ENCODE assay signal across 4 fruit fly cellular contexts in genomic region chr2L:18352808-18353207, dm6.
TF ChIP-seq lines count a peak whose summit lies in the region.

No protein-coding gene starts in this region.

- no peak for TF ChIP-seq CTCF in whole organism, embryonic (GFP tag; optimal IDR thresholded peaks at IDR 0.05; lab: Kevin White, UChicago)

TF ChIP-seq in whole organism, embryonic, 481 proteins besides CTCF, POLR2A, EP300 and RAD21:
- no peak for TF ChIP-seq CG1529 (GFP tag; optimal IDR thresholded peaks at IDR 0.05; lab: Kevin White, UChicago)
- no peak for TF ChIP-seq Bgb (GFP tag; IDR thresholded peaks at IDR 0.05; lab: Robert Waterston, UW; ENCODE audit: partially characterized antibody)
- TF ChIP-seq CG16863 (GFP tag; optimal IDR thresholded peaks at IDR 0.05; lab: Kevin White, UChicago): no peak
- peak; percentile 17 for TF ChIP-seq CG11504 (tag; optimal IDR thresholded peaks at IDR 0.05; lab: Kevin White, UChicago)
- TF ChIP-seq dmrt99B (tag; optimal IDR thresholded peaks at IDR 0.05; lab: Kevin White, UChicago): peak; percentile 9
- no peak for TF ChIP-seq Tbp (GFP tag; optimal IDR thresholded peaks at IDR 0.05; lab: Kevin White, UChicago)
- TF ChIP-seq pho (GFP tag; optimal IDR thresholded peaks at IDR 0.05; lab: Kevin White, UChicago): no peak
- TF ChIP-seq bsh (GFP tag; optimal IDR thresholded peaks at IDR 0.05; lab: Kevin White, UChicago): peak in 1 of 2 experiments; percentile 29
- TF ChIP-seq gem (tag; optimal IDR thresholded peaks at IDR 0.05; lab: Kevin White, UChicago): peak; percentile 30
- TF ChIP-seq CG18262 (tag; optimal IDR thresholded peaks at IDR 0.05; lab: Kevin White, UChicago): peak; percentile 19
- peak; percentile 18 for TF ChIP-seq nom (GFP tag; optimal IDR thresholded peaks at IDR 0.05; lab: Kevin White, UChicago)
- TF ChIP-seq Hr78 (GFP tag; optimal IDR thresholded peaks at IDR 0.05; lab: Kevin White, UChicago): no peak
- TF ChIP-seq HmgZ (tag; optimal IDR thresholded peaks at IDR 0.05; lab: Kevin White, UChicago): no peak

TF ChIP-seq in whole organism, prepupa, 60 proteins besides CTCF, POLR2A, EP300 and RAD21 (continues in another document):
- TF ChIP-seq CG8632 (GFP tag; optimal IDR thresholded peaks at IDR 0.05; lab: Kevin White, UChicago) (peak; percentile 63), Eip78C (GFP tag; lab: Kevin White, UChicago) (peak; percentile 95), OdsH (GFP tag; optimal IDR thresholded peaks at IDR 0.05; lab: Kevin White, UChicago) (peak; percentile 70), CG10631 (GFP tag; optimal IDR thresholded peaks at IDR 0.05; lab: Kevin White, UChicago) (peak; percentile 78), CG34406 (GFP tag; optimal IDR thresholded peaks at IDR 0.05; lab: Kevin White, UChicago) (peak; percentile 71), CG8119 (GFP tag; IDR thresholded peaks at IDR 0.05; lab: Robert Waterston, UW) (peak; percentile 68), Hr4 (GFP tag; optimal IDR thresholded peaks at IDR 0.05; lab: Kevin White, UChicago) (peak; percentile 31), CG6808 (GFP tag; optimal IDR thresholded peaks at IDR 0.05; lab: Kevin White, UChicago) (peak; percentile 66), CG6792 (GFP tag; optimal IDR thresholded peaks at IDR 0.05; lab: Kevin White, UChicago) (peak; percentile 62), CG6163 (GFP tag; IDR thresholded peaks at IDR 0.05; lab: Robert Waterston, UW) (no peak), Hr39 (GFP tag; optimal IDR thresholded peaks at IDR 0.05; lab: Kevin White, UChicago) (peak; percentile 45), CG6854 (GFP tag; optimal IDR thresholded peaks at IDR 0.05; lab: Kevin White, UChicago) (no peak), Lpt (GFP tag; optimal IDR thresholded peaks at IDR 0.05; lab: Kevin White, UChicago) (peak; percentile 30), CG11294 (GFP tag; IDR thresholded peaks at IDR 0.05; lab: Robert Waterston, UW) (no peak), esn (GFP tag; optimal IDR thresholded peaks at IDR 0.05; lab: Kevin White, UChicago) (peak; percentile 70), Met (GFP tag; optimal IDR thresholded peaks at IDR 0.05; lab: Kevin White, UChicago) (peak; percentile 62), Eip93F (GFP tag; optimal IDR thresholded peaks at IDR 0.05; lab: Kevin White, UChicago) (no peak), CG32006 (GFP tag; optimal IDR thresholded peaks at IDR 0.05; lab: Kevin White, UChicago) (peak; percentile 68), CG6276 (GFP tag; optimal IDR thresholded peaks at IDR 0.05; lab: Kevin White, UChicago) (peak; percentile 9), Sox102F (GFP tag; optimal IDR thresholded peaks at IDR 0.05; lab: Kevin White, UChicago) (peak; percentile 45), Smox (GFP tag; optimal IDR thresholded peaks at IDR 0.05; lab: Kevin White, UChicago) (peak; percentile 65), CG16779 (tag; optimal IDR thresholded peaks at IDR 0.05; lab: Kevin White, UChicago) (peak; percentile 21), lz (GFP tag; optimal IDR thresholded peaks at IDR 0.05; lab: Kevin White, UChicago) (peak; percentile 61), Sox15 (GFP tag; optimal IDR thresholded peaks at IDR 0.05; lab: Kevin White, UChicago) (peak; percentile 21), vri (GFP tag; optimal IDR thresholded peaks at IDR 0.05; lab: Kevin White, UChicago) (no peak), Hr38 (GFP tag; optimal IDR thresholded peaks at IDR 0.05; lab: Kevin White, UChicago) (no peak), spab (GFP tag; optimal IDR thresholded peaks at IDR 0.05; lab: Kevin White, UChicago) (peak; percentile 74)

TF ChIP-seq in whole organism, pupa, 21 proteins besides CTCF, POLR2A, EP300 and RAD21:
- peak; percentile 37 for TF ChIP-seq gl (tag; optimal IDR thresholded peaks at IDR 0.05; lab: Kevin White, UChicago)
- TF ChIP-seq CG32121 (GFP tag; IDR thresholded peaks at IDR 0.05; lab: Robert Waterston, UW): no peak
- TF ChIP-seq rn (GFP tag; IDR thresholded peaks at IDR 0.05; lab: Robert Waterston, UW): no peak
- peak; percentile 88 for TF ChIP-seq CG8159 (tag; optimal IDR thresholded peaks at IDR 0.05; lab: Kevin White, UChicago)
- peak; percentile 83 for TF ChIP-seq CG9948 (tag; optimal IDR thresholded peaks at IDR 0.05; lab: Kevin White, UChicago)
- TF ChIP-seq Pif1A (GFP tag; optimal IDR thresholded peaks at IDR 0.05; lab: Kevin White, UChicago): peak; percentile 59
- TF ChIP-seq Ets98B (GFP tag; IDR thresholded peaks at IDR 0.05; lab: Robert Waterston, UW): no peak
- TF ChIP-seq CG17806 (tag; optimal IDR thresholded peaks at IDR 0.05; lab: Kevin White, UChicago): peak; percentile 80
- peak; percentile 52 for TF ChIP-seq Snoo (tag; optimal IDR thresholded peaks at IDR 0.05; lab: Kevin White, UChicago)
- no peak for TF ChIP-seq EcR (GFP tag; optimal IDR thresholded peaks at IDR 0.05; lab: Kevin White, UChicago)
- TF ChIP-seq CG34367 (tag; optimal IDR thresholded peaks at IDR 0.05; lab: Kevin White, UChicago): peak; percentile 71
- no peak for TF ChIP-seq fd96Ca (GFP tag; IDR thresholded peaks at IDR 0.05; lab: Robert Waterston, UW)
- peak; percentile 40 for TF ChIP-seq D1 (tag; optimal IDR thresholded peaks at IDR 0.05; lab: Kevin White, UChicago)
- TF ChIP-seq Pif1B (GFP tag; optimal IDR thresholded peaks at IDR 0.05; lab: Kevin White, UChicago): peak; percentile 67
- TF ChIP-seq CG15710 (tag; optimal IDR thresholded peaks at IDR 0.05; lab: Kevin White, UChicago): peak; percentile 79
- peak; percentile 67 for TF ChIP-seq CG8301 (tag; optimal IDR thresholded peaks at IDR 0.05; lab: Kevin White, UChicago)
- peak; percentile 79 for TF ChIP-seq CG14655 (GFP tag; optimal IDR thresholded peaks at IDR 0.05; lab: Kevin White, UChicago)
TF ChIP-seq in whole organism, pupa: peak in this region for 12.

TF ChIP-seq in whole organism, wandering third instar larva, 38 proteins besides CTCF, POLR2A, EP300 and RAD21:
- TF ChIP-seq h (GFP tag; optimal IDR thresholded peaks at IDR 0.05; lab: Kevin White, UChicago) (peak; percentile 59), Jra (GFP tag; optimal IDR thresholded peaks at IDR 0.05; lab: Kevin White, UChicago) (no peak), CG32264 (GFP tag; optimal IDR thresholded peaks at IDR 0.05; lab: Kevin White, UChicago) (no peak), dsf (GFP tag; optimal IDR thresholded peaks at IDR 0.05; lab: Kevin White, UChicago; ENCODE audit: borderline replicate concordance) (no peak), brk (GFP tag; optimal IDR thresholded peaks at IDR 0.05; lab: Kevin White, UChicago) (no peak), ey (GFP tag; optimal IDR thresholded peaks at IDR 0.05; lab: Kevin White, UChicago) (peak; percentile 41), sv (GFP tag; optimal IDR thresholded peaks at IDR 0.05; lab: Kevin White, UChicago) (no peak), dmrt93B (GFP tag; optimal IDR thresholded peaks at IDR 0.05; lab: Kevin White, UChicago) (peak; percentile 35), rgr (GFP tag; optimal IDR thresholded peaks at IDR 0.05; lab: Kevin White, UChicago) (peak; percentile 49), pan (optimal IDR thresholded peaks at IDR 0.05; lab: Kevin White, UChicago) (no peak), Abd-B (GFP tag; optimal IDR thresholded peaks at IDR 0.05; lab: Kevin White, UChicago) (no peak), OdsH (GFP tag; optimal IDR thresholded peaks at IDR 0.05; lab: Kevin White, UChicago) (peak; percentile 40), Rel (GFP tag; optimal IDR thresholded peaks at IDR 0.05; lab: Kevin White, UChicago) (no peak), Rel (tag; optimal IDR thresholded peaks at IDR 0.05; lab: Kevin White, UChicago) (no peak), Dfd (GFP tag; optimal IDR thresholded peaks at IDR 0.05; lab: Kevin White, UChicago) (no peak), tai (GFP tag; optimal IDR thresholded peaks at IDR 0.05; lab: Kevin White, UChicago) (no peak), lola (GFP tag; optimal IDR thresholded peaks at IDR 0.05; lab: Kevin White, UChicago) (no peak), usp (GFP tag; optimal IDR thresholded peaks at IDR 0.05; lab: Kevin White, UChicago) (no peak), Hr78 (GFP tag; optimal IDR thresholded peaks at IDR 0.05; lab: Kevin White, UChicago) (no peak), psq (GFP tag; optimal IDR thresholded peaks at IDR 0.05; lab: Kevin White, UChicago) (peak; percentile 50), fru (GFP tag; optimal IDR thresholded peaks at IDR 0.05; lab: Kevin White, UChicago) (peak; percentile 52), Vsx2 (GFP tag; optimal IDR thresholded peaks at IDR 0.05; lab: Kevin White, UChicago; ENCODE audit: partially characterized antibody) (no peak), foxo (GFP tag; optimal IDR thresholded peaks at IDR 0.05; lab: Kevin White, UChicago) (peak in 1 of 2 experiments; percentile 44), woc (GFP tag; optimal IDR thresholded peaks at IDR 0.05; lab: Kevin White, UChicago) (peak; percentile 41), GATAd (GFP tag; optimal IDR thresholded peaks at IDR 0.05; lab: Kevin White, UChicago) (no peak), N (GFP tag; optimal IDR thresholded peaks at IDR 0.05; lab: Kevin White, UChicago) (no peak), dl (GFP tag; optimal IDR thresholded peaks at IDR 0.05; lab: Kevin White, UChicago; ENCODE audit: insufficient read depth in 1 of 2, partially characterized antibody in 2 of 2) (no peak), jim (GFP tag; optimal IDR thresholded peaks at IDR 0.05; lab: Kevin White, UChicago) (no peak), Myc (optimal IDR thresholded peaks at IDR 0.05; lab: Kevin White, UChicago) (no peak), CG9705 (GFP tag; optimal IDR thresholded peaks at IDR 0.05; lab: Kevin White, UChicago) (no peak), CrebA (GFP tag; optimal IDR thresholded peaks at IDR 0.05; lab: Kevin White, UChicago; ENCODE audit: borderline replicate concordance) (no peak), Mio (GFP tag; optimal IDR thresholded peaks at IDR 0.05; lab: Kevin White, UChicago) (no peak), HLH106 (tag; optimal IDR thresholded peaks at IDR 0.05; lab: Kevin White, UChicago) (peak; percentile 41), Hr83 (GFP tag; optimal IDR thresholded peaks at IDR 0.05; lab: Kevin White, UChicago; ENCODE audit: poor library complexity, severe bottlenecking) (no peak), Dif (GFP tag; optimal IDR thresholded peaks at IDR 0.05; lab: Kevin White, UChicago; ENCODE audit: partially characterized antibody) (no peak), br (GFP tag; optimal IDR thresholded peaks at IDR 0.05; lab: Kevin White, UChicago) (peak; percentile 15), Sp1 (GFP tag; optimal IDR thresholded peaks at IDR 0.05; lab: Kevin White, UChicago) (peak; percentile 48), sage (GFP tag; optimal IDR thresholded peaks at IDR 0.05; lab: Kevin White, UChicago) (no peak), Hnf4 (GFP tag; optimal IDR thresholded peaks at IDR 0.05; lab: Kevin White, UChicago) (no peak)

Comparison
In these comparisons a context has a peak if more than half of its experiments do, and no peak if none do; other contexts are left out.
1. Of the 7 proteins assayed by ChIP-seq in both whole organism, embryonic and whole organism, prepupa: peak only in whole organism, embryonic: none; only in whole organism, prepupa: Blimp-1, CG16779, Hr39, Lpt and Sox102F; in both: none; in neither: 2.